Fruit fly (Drosophila melanogaster) whole organism, adult: ENCODE measurements around the gene Drsl5.

Experiments used
- CG11617 ChIP-seq: fragments of 200-800 bp; sonication (Bioruptor generic); optimal IDR thresholded peaks from 2 replicates; lab custom pipeline; 2017; ENCODE audit warnings: mild to moderate bottlenecking, missing biosample characterization, missing genetic modification reagents, missing genetic modification characterization
- CG12768 ChIP-seq: fragments of 200-800 bp; sonication (Bioruptor generic); optimal IDR thresholded peaks from 2 replicates; lab custom pipeline; 2017; ENCODE audit warnings: missing biosample characterization, missing genetic modification characterization, mild to moderate bottlenecking, moderate library complexity, missing genetic modification reagents
- CG14711 ChIP-seq: fragments of 200-800 bp; sonication (Bioruptor generic); optimal IDR thresholded peaks from 2 replicates; lab custom pipeline; 2018; ENCODE audit warnings: missing biosample characterization, mild to moderate bottlenecking, missing genetic modification characterization, moderate library complexity
- CG1620 ChIP-seq: fragments of 200-800 bp; sonication (Bioruptor generic); optimal IDR thresholded peaks from 2 replicates; lab custom pipeline; 2016; ENCODE audit warnings: missing biosample characterization, missing genetic modification characterization
- CG33017 ChIP-seq: fragments of 200-800 bp; sonication (Bioruptor generic); optimal IDR thresholded peaks from 2 replicates; lab custom pipeline; 2018; ENCODE audit warnings: missing biosample characterization, mild to moderate bottlenecking, missing genetic modification characterization, moderate library complexity
- CG5204 ChIP-seq: fragments of 200-800 bp; sonication (Bioruptor generic); optimal IDR thresholded peaks from 2 replicates; lab custom pipeline; 2016; ENCODE audit warnings: missing biosample characterization, missing genetic modification characterization
- CG7045 ChIP-seq: fragments of 200-800 bp; sonication (Bioruptor generic); optimal IDR thresholded peaks from 2 replicates; lab custom pipeline; 2017; ENCODE audit warnings: missing biosample characterization, mild to moderate bottlenecking, missing genetic modification characterization
- CG7101 ChIP-seq: fragments of 200-800 bp; sonication (Bioruptor generic); optimal IDR thresholded peaks from 2 replicates; lab custom pipeline; 2018; ENCODE audit warnings: missing biosample characterization, mild to moderate bottlenecking, missing genetic modification characterization, moderate library complexity
- Clk ChIP-seq: fragments of 200-800 bp; sonication (Bioruptor generic); optimal IDR thresholded peaks from 2 replicates; lab custom pipeline; 2017; ENCODE audit warnings: missing biosample characterization, missing genetic modification characterization
- Crg-1 ChIP-seq: fragments of 200-800 bp; sonication (Bioruptor generic); optimal IDR thresholded peaks from 2 replicates; lab custom pipeline; 2016; ENCODE audit warnings: missing biosample characterization, missing genetic modification characterization
- Hr96 ChIP-seq: fragments of 200-800 bp; sonication (Bioruptor generic); optimal IDR thresholded peaks from 2 replicates; lab custom pipeline; 2016; ENCODE audit warnings: missing biosample characterization, missing genetic modification characterization
- Mnt ChIP-seq: fragments of 200-800 bp; sonication (Bioruptor generic); optimal IDR thresholded peaks from 2 replicates; lab custom pipeline; 2016; ENCODE audit warnings: missing biosample characterization, mild to moderate bottlenecking, missing genetic modification characterization
- bab1 ChIP-seq: fragments of 200-800 bp; sonication (Bioruptor generic); optimal IDR thresholded peaks from 3 replicates; lab custom pipeline; 2019; ENCODE audit warnings: missing biosample characterization, mild to moderate bottlenecking, missing genetic modification characterization, moderate library complexity
- cic ChIP-seq: fragments of 200-800 bp; sonication (Bioruptor generic); optimal IDR thresholded peaks from 2 replicates; lab custom pipeline; 2017; ENCODE audit warnings: missing biosample characterization, mild to moderate bottlenecking, missing genetic modification characterization, moderate library complexity
- cnc ChIP-seq, 2 experiments: fragments of >200 bp; optimal IDR thresholded peaks; 2 replicates each; lab custom pipeline; 2017
- kay ChIP-seq: fragments of 200-800 bp; sonication (Bioruptor generic); peaks from one replicate; lab custom pipeline; 2016; ENCODE audit warnings: missing biosample characterization, missing genetic modification characterization, borderline replicate concordance
- ovo ChIP-seq: fragments of 200-800 bp; sonication (Bioruptor generic); optimal IDR thresholded peaks from 2 replicates; lab custom pipeline; 2016; ENCODE audit warnings: missing biosample characterization, missing genetic modification characterization
- pad ChIP-seq: fragments of 200-800 bp; sonication (Bioruptor generic); optimal IDR thresholded peaks from 3 replicates; lab custom pipeline; 2017; ENCODE audit warnings: missing biosample characterization, missing genetic modification characterization, mild to moderate bottlenecking, moderate library complexity, missing genetic modification reagents
- tj ChIP-seq: fragments of 200-800 bp; sonication (Bioruptor generic); optimal IDR thresholded peaks from 3 replicates; lab custom pipeline; 2017; ENCODE audit warnings: missing biosample characterization, mild to moderate bottlenecking, missing genetic modification characterization, moderate library complexity
- toe ChIP-seq: fragments of 200-800 bp; sonication (Bioruptor generic); optimal IDR thresholded peaks from 2 replicates; lab custom pipeline; 2016; ENCODE audit warnings: missing biosample characterization, missing genetic modification characterization

Gene Drsl5

DNA sequence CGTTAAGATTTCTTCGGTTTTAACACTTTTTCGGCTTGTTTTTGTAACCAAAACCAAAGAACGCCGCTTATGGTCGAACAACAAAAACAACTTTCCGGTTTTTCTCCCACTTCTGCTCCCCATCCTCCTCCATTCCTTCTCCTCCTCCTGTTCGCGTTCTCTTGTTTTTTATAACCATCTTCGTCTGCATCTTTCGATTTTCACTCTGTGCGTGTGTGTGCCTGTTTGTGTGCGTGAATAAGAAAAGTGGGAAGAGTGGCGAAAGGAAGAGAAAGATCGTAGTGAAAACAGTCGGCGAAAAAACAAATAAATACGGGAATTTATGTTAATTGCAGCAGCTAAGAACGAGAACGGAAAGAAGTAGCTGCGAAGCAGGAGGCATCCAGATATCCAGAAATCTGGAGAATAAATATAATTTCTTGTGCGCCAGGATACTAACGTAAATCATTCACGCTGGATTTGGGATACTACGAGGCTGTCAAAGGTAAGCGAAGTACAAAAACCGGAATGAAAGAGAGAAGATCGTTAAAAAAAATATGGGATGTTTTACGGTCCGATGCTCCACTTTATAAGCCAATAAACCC, 20.9 kb downstream of the Drsl5 start:
- TF ChIP-seq CG14711 (tag; lab: Kevin White, UChicago) (no peak), bab1 (GFP tag; lab: Kevin White, UChicago) (no peak), kay (GFP tag; lab: Kevin White, UChicago) (no peak), CG7045 (GFP tag; lab: Kevin White, UChicago) (no peak), CG5204 (GFP tag; lab: Kevin White, UChicago) (no peak), toe (GFP tag; lab: Kevin White, UChicago) (no peak), Clk (GFP tag; lab: Kevin White, UChicago) (no peak), CG7101 (no peak), CG33017 (tag; lab: Kevin White, UChicago) (no peak), CG12768 (GFP tag; lab: Kevin White, UChicago) (no peak), cnc (optimal IDR thresholded peaks at IDR 0.05; lab: Kevin White, UChicago) (no peak), pad (GFP tag; lab: Kevin White, UChicago) (no peak), cic (GFP tag; lab: Kevin White, UChicago) (no peak), Hr96 (GFP tag; lab: Kevin White, UChicago) (no peak), Mnt (GFP tag; lab: Kevin White, UChicago) (no peak), Crg-1 (no peak), ovo (GFP tag; lab: Kevin White, UChicago) (no peak)

DNA sequence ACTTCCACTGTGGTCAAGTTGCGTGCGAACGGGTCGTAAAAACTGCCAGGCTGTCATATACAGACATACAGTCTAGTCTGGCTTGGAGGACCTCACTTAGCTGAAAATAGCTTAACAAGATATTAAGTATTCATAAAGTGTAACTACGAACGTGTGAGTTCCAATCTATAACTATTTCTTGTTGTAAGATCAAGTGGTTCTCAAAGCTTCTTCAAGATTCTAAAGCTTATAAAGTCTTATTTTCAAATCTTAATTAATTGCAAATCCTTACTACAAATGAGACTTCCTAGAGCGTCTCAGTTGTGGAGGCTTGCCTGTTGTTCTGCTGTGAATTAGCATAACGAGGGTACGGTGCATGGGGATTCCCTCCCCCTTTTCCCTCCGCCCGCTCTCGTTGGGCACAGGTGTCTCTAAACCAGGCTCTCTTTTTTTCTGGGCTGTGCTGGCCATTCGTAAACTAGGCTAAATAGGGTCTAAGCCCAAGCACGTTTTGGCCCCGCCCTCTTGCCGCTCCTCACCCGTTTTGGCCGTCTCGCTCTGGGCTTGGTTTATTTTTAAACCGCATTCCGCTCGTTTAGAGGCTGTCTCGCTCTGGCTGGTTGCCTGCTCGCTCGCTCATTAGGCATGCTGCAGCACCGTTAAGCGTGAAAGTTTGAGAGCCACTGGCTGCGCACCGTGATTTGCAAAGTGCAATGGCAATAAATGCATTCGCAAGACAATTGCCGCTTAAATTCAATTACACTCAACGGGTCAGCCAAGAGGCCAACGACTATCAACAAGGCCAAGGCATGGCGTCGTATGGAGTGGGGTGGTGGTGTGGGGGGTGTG, 21.7 kb downstream of the Drsl5 start:
- TF ChIP-seq CG5204 (GFP tag; lab: Kevin White, UChicago): no peak
- peak; percentile 17 for TF ChIP-seq Crg-1
- no peak for TF ChIP-seq CG1620 (GFP tag; lab: Kevin White, UChicago)
- peak; percentile 14 for TF ChIP-seq Mnt (GFP tag; lab: Kevin White, UChicago)
- TF ChIP-seq kay (GFP tag; lab: Kevin White, UChicago): peak; percentile 10
- no peak for TF ChIP-seq pad (GFP tag; lab: Kevin White, UChicago)
- TF ChIP-seq CG11617: no peak
- TF ChIP-seq ovo (GFP tag; lab: Kevin White, UChicago): peak; percentile 97

DNA sequence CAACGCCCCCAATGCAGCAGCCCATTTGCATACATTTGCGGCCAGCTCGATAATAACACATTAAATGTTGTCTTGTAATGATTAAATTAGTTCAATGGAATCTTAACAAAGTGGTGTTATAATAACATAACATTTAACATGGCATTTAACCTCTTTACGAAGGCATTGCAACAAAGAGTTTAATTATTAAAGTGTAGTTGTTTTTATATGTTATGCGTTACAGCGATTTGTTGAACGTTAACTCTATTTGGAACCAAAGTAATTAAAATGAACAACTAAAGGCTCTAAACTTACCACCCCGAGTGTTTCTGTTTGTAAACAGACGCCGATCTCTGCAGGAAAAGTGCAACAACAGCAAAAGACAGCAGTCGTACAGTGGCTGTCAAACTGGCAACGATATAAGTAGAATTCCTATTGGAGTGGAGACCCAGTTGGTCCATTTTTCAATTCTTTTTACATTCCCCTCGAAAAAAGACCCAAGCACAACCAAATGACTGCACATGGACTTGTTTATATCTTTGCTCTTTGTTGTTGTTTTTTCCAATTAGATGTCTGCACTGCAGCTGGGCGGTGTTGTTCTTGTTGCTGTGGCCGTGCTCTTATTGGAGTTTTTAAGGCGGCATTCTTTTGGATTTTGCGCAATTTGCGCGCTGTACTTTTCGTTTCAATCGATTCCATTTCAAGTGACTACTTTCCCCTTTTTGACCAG, 22.5 kb downstream of the Drsl5 start:
- no peak for TF ChIP-seq CG7045 (GFP tag; lab: Kevin White, UChicago)
- peak; percentile 6 for TF ChIP-seq CG14711 (tag; lab: Kevin White, UChicago)
- no peak for TF ChIP-seq kay (GFP tag; lab: Kevin White, UChicago)
- no peak for TF ChIP-seq CG12768 (GFP tag; lab: Kevin White, UChicago)

DNA sequence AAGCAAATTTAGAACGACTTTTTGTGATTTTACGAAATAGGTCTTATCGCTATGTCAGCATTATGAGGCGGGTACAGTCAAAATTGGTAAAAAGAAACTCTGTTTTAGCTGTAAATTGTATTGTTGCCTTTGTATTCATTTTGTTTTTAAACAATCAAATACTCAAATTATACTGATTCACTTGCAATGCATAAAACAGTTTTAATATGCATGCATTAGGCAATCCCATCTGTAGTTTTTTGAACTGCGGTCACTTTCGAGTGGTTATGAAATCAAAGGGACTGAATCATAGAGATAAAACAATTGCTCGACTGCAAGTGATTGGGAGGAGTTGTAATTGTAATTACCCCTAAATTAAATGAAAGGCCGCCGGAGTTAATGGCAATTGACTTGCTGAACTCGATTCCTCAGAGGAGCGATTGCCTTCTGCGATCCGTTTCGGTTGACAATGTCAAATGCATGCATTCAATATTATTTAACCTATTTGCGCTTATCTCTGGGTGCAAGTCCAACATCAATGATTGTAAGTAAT, 23.2 kb downstream of the Drsl5 start:
- no peak for TF ChIP-seq CG1620 (GFP tag; lab: Kevin White, UChicago)
- peak; percentile 22 for TF ChIP-seq tj (GFP tag; lab: Kevin White, UChicago)
- TF ChIP-seq toe (GFP tag; lab: Kevin White, UChicago): no peak
- TF ChIP-seq CG7101: peak; percentile 10
- peak; percentile 4 for TF ChIP-seq CG14711 (tag; lab: Kevin White, UChicago)
- TF ChIP-seq kay (GFP tag; lab: Kevin White, UChicago): peak; percentile 45
- TF ChIP-seq cic (GFP tag; lab: Kevin White, UChicago): no peak
- no peak for TF ChIP-seq CG7045 (GFP tag; lab: Kevin White, UChicago)

DNA sequence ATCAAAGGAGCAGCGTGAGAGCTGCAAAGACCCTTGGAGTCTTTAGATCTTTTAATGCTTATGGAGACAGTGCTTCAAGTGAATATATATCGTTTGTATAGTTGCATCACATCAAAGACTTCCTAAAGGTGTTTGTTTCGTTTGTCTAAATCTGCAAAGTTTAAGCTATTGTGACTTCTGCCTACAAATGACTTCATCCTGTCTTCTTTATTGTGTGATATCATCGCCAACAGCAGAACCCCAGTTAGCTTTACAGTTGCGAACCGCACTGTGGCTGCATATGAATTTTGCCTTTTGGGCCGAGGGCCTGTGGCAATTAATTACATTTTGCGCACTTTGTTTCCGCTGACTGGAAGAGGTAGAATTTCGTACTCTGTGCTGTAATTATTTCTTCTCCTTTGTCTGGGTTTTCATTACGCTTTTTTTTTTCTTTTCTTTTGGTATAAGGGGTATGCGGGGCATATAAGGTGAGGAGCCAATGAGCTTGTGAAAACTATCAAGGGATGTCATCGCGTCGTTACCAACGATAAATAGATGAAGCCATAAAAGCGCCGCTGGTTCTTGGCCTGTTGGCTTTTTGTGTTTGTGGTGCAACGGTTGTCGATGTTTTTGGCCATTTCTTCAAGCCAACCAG, 25.8 kb downstream of the Drsl5 start:
- no peak for TF ChIP-seq cic (GFP tag; lab: Kevin White, UChicago)
- TF ChIP-seq tj (GFP tag; lab: Kevin White, UChicago): peak; percentile 66

DNA sequence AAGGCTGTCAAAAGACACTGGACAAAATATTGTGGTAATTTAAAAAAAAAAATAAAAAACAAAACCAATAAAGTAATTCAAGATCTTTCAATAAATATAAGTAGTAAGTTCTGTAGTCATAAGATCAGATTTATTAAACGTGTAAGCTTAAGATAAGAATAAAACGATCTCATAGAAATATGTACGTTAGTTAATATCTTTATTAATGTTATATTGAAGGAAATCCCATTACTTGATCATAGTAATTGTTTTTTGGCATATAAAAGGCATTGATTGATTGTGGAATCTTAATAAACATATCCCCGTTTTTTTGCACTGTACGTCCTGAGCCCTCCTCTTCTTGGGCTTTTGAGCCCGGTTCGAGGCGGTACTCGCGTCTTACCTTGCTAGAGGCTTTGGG, 26.7 kb downstream of the Drsl5 start:
- peak; percentile 48 for TF ChIP-seq kay (GFP tag; lab: Kevin White, UChicago)
- no peak for TF ChIP-seq CG12768 (GFP tag; lab: Kevin White, UChicago)
